2 worm cellular contexts compared by ENCODE assay signal in the genomic region with DNA sequence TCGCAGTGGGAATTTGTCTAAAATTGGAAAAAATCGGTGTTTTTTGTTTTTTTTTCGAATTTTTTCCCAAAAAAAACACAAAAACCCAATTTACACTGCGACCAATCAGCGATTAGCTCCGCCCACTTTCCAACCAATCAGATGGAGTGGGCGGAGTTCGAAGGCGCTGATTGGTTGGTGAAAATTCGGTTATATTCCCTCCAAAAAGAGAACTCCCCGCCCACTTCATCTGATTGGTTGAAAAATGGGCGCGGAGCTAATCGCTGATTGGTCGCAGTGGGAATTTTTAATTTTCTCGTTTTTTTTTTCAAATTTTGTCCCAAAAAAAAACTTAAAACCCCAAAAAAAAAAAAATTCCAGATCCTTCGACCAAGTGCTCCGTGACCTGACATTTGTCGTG.
TF ChIP-seq lines count a peak whose summit lies in the region.

No protein-coding gene starts in this region.

TF ChIP-seq in whole organism, L3 larva, 47 proteins besides CTCF, POLR2A, EP300 and RAD21:
- TF ChIP-seq nhr-12 (tag; optimal IDR thresholded peaks at IDR 0.05; lab: Kevin White, UChicago) (no peak), lin-39 (tag; optimal IDR thresholded peaks at IDR 0.05; lab: Kevin White, UChicago) (no peak), mdl-1 (tag; optimal IDR thresholded peaks at IDR 0.05; lab: Kevin White, UChicago) (no peak), nfya-1 (tag; optimal IDR thresholded peaks at IDR 0.05; lab: Kevin White, UChicago; ENCODE audit: insufficient read depth) (peak; percentile 51)

TF ChIP-seq in whole organism, late embryonic, 69 proteins besides CTCF, POLR2A, EP300 and RAD21:
- TF ChIP-seq nfya-1 (tag; optimal IDR thresholded peaks at IDR 0.05; lab: Kevin White, UChicago): peak; percentile 72
- TF ChIP-seq T23F11.4 (GFP tag; optimal IDR thresholded peaks at IDR 0.05; lab: Kevin White, UChicago): no peak
